Fruit fly (Drosophila melanogaster) whole organism, embryonic: Measurements from ENCODE around the gene TrpRS.
A peak's percentile ranks its signal among the peaks of the same experiment; 100 is the strongest.

Experiments used
- Awh ChIP-seq: fragments of 200-800 bp; sonication (Bioruptor generic); IDR thresholded peaks from 2 replicates; pipeline ENCODE4, ENCODE4 v1.3.6; 2022; ENCODE audit warnings: missing biosample characterization, missing genetic modification characterization
- CG12071 ChIP-seq: fragments of 200-800 bp; sonication (Bioruptor generic); optimal IDR thresholded peaks from 3 replicates; lab custom pipeline; 2018; ENCODE audit warnings: missing biosample characterization, mild to moderate bottlenecking, missing genetic modification characterization
- CG13287 ChIP-seq: fragments of 200-800 bp; sonication (Bioruptor generic); IDR thresholded peaks from 2 replicates; pipeline ENCODE4 v1.3.6; 2022; ENCODE audit warnings: missing biosample characterization, missing genetic modification characterization; ENCODE audit not compliant: partially characterized antibody
- CG13775 ChIP-seq: fragments of 200-800 bp; sonication (Bioruptor generic); optimal IDR thresholded peaks from 3 replicates; lab custom pipeline; 2017; ENCODE audit warnings: missing biosample characterization, mild to moderate bottlenecking, missing genetic modification characterization
- CG14965 ChIP-seq: fragments of 200-800 bp; sonication (Bioruptor generic); optimal IDR thresholded peaks from 2 replicates; lab custom pipeline; 2016; ENCODE audit warnings: missing biosample characterization, missing genetic modification characterization, borderline replicate concordance
- CG1603 ChIP-seq: fragments of 200-800 bp; sonication (Bioruptor generic); optimal IDR thresholded peaks from 2 replicates; lab custom pipeline; 2019; ENCODE audit warnings: missing biosample characterization, mild to moderate bottlenecking, missing genetic modification characterization, moderate library complexity
- CG16779 ChIP-seq: fragments of 200-800 bp; sonication (Bioruptor generic); IDR thresholded peaks from 2 replicates; pipeline ENCODE4 v1.3.6; 2022; ENCODE audit warnings: missing biosample characterization, missing genetic modification characterization
- CG16863 ChIP-seq: fragments of 200-800 bp; sonication (Bioruptor generic); optimal IDR thresholded peaks from 3 replicates; lab custom pipeline; 2016; ENCODE audit warnings: missing biosample characterization, missing genetic modification characterization
- CG17912 ChIP-seq: fragments of 200-800 bp; sonication (Bioruptor generic); optimal IDR thresholded peaks from 2 replicates; lab custom pipeline; 2018; ENCODE audit warnings: missing biosample characterization, mild to moderate bottlenecking, missing genetic modification characterization
- CG18011 ChIP-seq: fragments of 200-800 bp; sonication (Bioruptor generic); optimal IDR thresholded peaks from 2 replicates; lab custom pipeline; 2017; ENCODE audit warnings: missing biosample characterization, missing genetic modification characterization, mild to moderate bottlenecking, moderate library complexity, missing genotype
- CG18476 ChIP-seq: fragments of 200-800 bp; sonication (Bioruptor generic); optimal IDR thresholded peaks from 2 replicates; lab custom pipeline; 2016; ENCODE audit warnings: missing biosample characterization, mild to moderate bottlenecking, missing genetic modification characterization
- CG32772 ChIP-seq: fragments of 200-800 bp; sonication (Bioruptor generic); IDR thresholded peaks from 2 replicates; pipeline ENCODE4 v1.3.6; 2022; ENCODE audit warnings: missing biosample characterization, missing genetic modification characterization
- CG4730 ChIP-seq: fragments of 200-800 bp; sonication (Bioruptor generic); IDR thresholded peaks from 2 replicates; pipeline ENCODE4 v1.3.6; 2022; ENCODE audit warnings: missing biosample characterization, missing genetic modification characterization
- CG7372 ChIP-seq: fragments of 200-800 bp; sonication (Bioruptor generic); IDR thresholded peaks from 2 replicates; pipeline ENCODE4 v1.3.6; 2022; ENCODE audit warnings: missing biosample characterization, missing genetic modification characterization
- CrebB ChIP-seq: fragments of 200-800 bp; sonication (Bioruptor generic); optimal IDR thresholded peaks from 3 replicates; lab custom pipeline; 2018; ENCODE audit warnings: missing biosample characterization, mild to moderate bottlenecking, missing genetic modification characterization
- D ChIP-seq, 2 experiments: fragments of 200-800 bp in 1 of 2; fragments of >200 bp in 1 of 2; sonication (Bioruptor generic) in 1 of 2; optimal IDR thresholded peaks; 2 replicates in 1 of 2; 3 replicates in 1 of 2; lab custom pipeline; 2017; ENCODE audit warnings: mild to moderate bottlenecking in 1 of 2, missing biosample characterization in 1 of 2, missing genetic modification characterization in 1 of 2, missing genetic modification reagents in 1 of 2
- Dbx ChIP-seq: fragments of 200-800 bp; sonication (Bioruptor generic); IDR thresholded peaks from 3 replicates; pipeline ENCODE4 v1.3.6; 2022; ENCODE audit warnings: missing biosample characterization, missing genetic modification characterization
- Dp ChIP-seq: fragments of 200-800 bp; sonication (Bioruptor generic); optimal IDR thresholded peaks from 2 replicates; lab custom pipeline; 2018; ENCODE audit warnings: missing biosample characterization, mild to moderate bottlenecking, missing genetic modification characterization, moderate library complexity
- Drgx ChIP-seq: fragments of 200-800 bp; sonication (Bioruptor generic); IDR thresholded peaks from 2 replicates; pipeline ENCODE4 v1.3.6; 2022; ENCODE audit warnings: missing biosample characterization, missing genetic modification characterization
- HLH3B ChIP-seq: fragments of 200-800 bp; sonication (Bioruptor generic); IDR thresholded peaks from 2 replicates; pipeline ENCODE4 v1.3.6; 2022; ENCODE audit warnings: missing biosample characterization, missing genetic modification characterization
- HLH54F ChIP-seq: fragments of 200-800 bp; sonication (Bioruptor generic); optimal IDR thresholded peaks from 3 replicates; lab custom pipeline; 2016; ENCODE audit warnings: missing biosample characterization, missing genetic modification characterization
- HLHmδ ChIP-seq: fragments of 200-800 bp; sonication (Bioruptor generic); optimal IDR thresholded peaks from 2 replicates; lab custom pipeline; 2018; ENCODE audit warnings: missing biosample characterization, mild to moderate bottlenecking, missing genetic modification characterization, moderate library complexity
- HmgZ ChIP-seq: fragments of 200-800 bp; sonication (Bioruptor generic); optimal IDR thresholded peaks from 2 replicates; lab custom pipeline; 2018; ENCODE audit warnings: missing biosample characterization, mild to moderate bottlenecking, missing genetic modification characterization
- Hr51 ChIP-seq, 2 experiments: fragments of 200-800 bp; sonication (Bioruptor generic); optimal IDR thresholded peaks; 2 replicates in 1 of 2; 3 replicates in 1 of 2; lab custom pipeline; 2016 to 2018; ENCODE audit warnings: missing biosample characterization in 2 of 2, missing genetic modification characterization in 2 of 2, mild to moderate bottlenecking in 1 of 2, moderate library complexity in 1 of 2
- Kr ChIP-seq: fragments of 200-800 bp; sonication (Bioruptor generic); optimal IDR thresholded peaks from 2 replicates; lab custom pipeline; 2017; ENCODE audit warnings: missing biosample characterization, mild to moderate bottlenecking, missing genetic modification characterization
- NC2β ChIP-seq: fragments of 200-800 bp; sonication (Bioruptor generic); optimal IDR thresholded peaks from 2 replicates; lab custom pipeline; 2016; ENCODE audit warnings: missing biosample characterization, missing genetic modification characterization
- NFAT ChIP-seq: fragments of 200-800 bp; sonication (Bioruptor generic); IDR thresholded peaks from 2 replicates; pipeline ENCODE4 v1.3.6; 2022; ENCODE audit warnings: missing biosample characterization, missing genetic modification characterization
- Nf-YC ChIP-seq: fragments of 200-800 bp; optimal IDR thresholded peaks from 3 replicates; lab custom pipeline; 2019; ENCODE audit warnings: missing biosample characterization, mild to moderate bottlenecking, missing genetic modification characterization, moderate library complexity
- Side ChIP-seq: fragments of 200-800 bp; sonication (Bioruptor generic); optimal IDR thresholded peaks from 2 replicates; lab custom pipeline; 2016; ENCODE audit warnings: missing biosample characterization, missing genetic modification characterization
- Six4 ChIP-seq: fragments of 200-800 bp; sonication (Bioruptor generic); optimal IDR thresholded peaks from 2 replicates; lab custom pipeline; 2016; ENCODE audit warnings: missing biosample characterization, missing genetic modification characterization
- Sox100B ChIP-seq: fragments of 200-800 bp; sonication (Bioruptor generic); optimal IDR thresholded peaks from 3 replicates; lab custom pipeline; 2018; ENCODE audit warnings: missing biosample characterization, mild to moderate bottlenecking, missing genetic modification characterization
- TFAM ChIP-seq: fragments of 200-800 bp; sonication (Bioruptor generic); optimal IDR thresholded peaks from 2 replicates; lab custom pipeline; 2017; ENCODE audit warnings: missing biosample characterization, missing genetic modification characterization, inconsistent platforms
- abd-A ChIP-seq: fragments of 200-800 bp; sonication (Bioruptor generic); optimal IDR thresholded peaks from 3 replicates; lab custom pipeline; 2019; ENCODE audit warnings: missing biosample characterization, mild to moderate bottlenecking, missing genetic modification characterization, moderate library complexity
- aop ChIP-seq: fragments of 200-800 bp; sonication (Bioruptor generic); IDR thresholded peaks from 2 replicates; pipeline ENCODE4 v1.3.6; 2022; ENCODE audit warnings: missing biosample characterization, missing genetic modification characterization
- ap ChIP-seq: fragments of 200-800 bp; sonication (Bioruptor generic); IDR thresholded peaks from 2 replicates; pipeline ENCODE4 v1.3.6; 2022; ENCODE audit warnings: missing biosample characterization, missing genetic modification characterization
- cas ChIP-seq: fragments of 200-800 bp; sonication (Bioruptor generic); IDR thresholded peaks from 2 replicates; pipeline ENCODE4 v1.3.6; 2022; ENCODE audit warnings: missing biosample characterization, missing genetic modification characterization
- chn ChIP-seq: fragments of 200-800 bp; sonication (Bioruptor generic); optimal IDR thresholded peaks from 2 replicates; lab custom pipeline; 2016; ENCODE audit warnings: missing biosample characterization, missing genetic modification characterization
- crp ChIP-seq, 2 experiments: fragments of 200-800 bp; sonication (Bioruptor generic); optimal IDR thresholded peaks; 2 replicates in 1 of 2; 3 replicates in 1 of 2; lab custom pipeline; 2017; ENCODE audit warnings: missing biosample characterization in 2 of 2, missing genetic modification characterization in 2 of 2, mild to moderate bottlenecking in 1 of 2, moderate library complexity in 1 of 2
- dimm ChIP-seq: fragments of 200-800 bp; sonication (Bioruptor generic); IDR thresholded peaks from 2 replicates; pipeline ENCODE4 v1.3.6; 2022; ENCODE audit warnings: missing biosample characterization, missing genetic modification characterization
- ewg ChIP-seq: fragments of 200-800 bp; sonication (Bioruptor generic); optimal IDR thresholded peaks from 3 replicates; lab custom pipeline; 2017; ENCODE audit warnings: mild to moderate bottlenecking, missing biosample characterization, missing genetic modification reagents, missing genetic modification characterization
- fd3F ChIP-seq: fragments of 200-800 bp; sonication (Bioruptor generic); optimal IDR thresholded peaks from 2 replicates; lab custom pipeline; 2018; ENCODE audit warnings: missing biosample characterization, mild to moderate bottlenecking, missing genetic modification characterization, moderate library complexity
- gsb-n ChIP-seq: fragments of 200-800 bp; sonication (Bioruptor generic); optimal IDR thresholded peaks from 3 replicates; lab custom pipeline; 2018; ENCODE audit warnings: missing biosample characterization, mild to moderate bottlenecking, missing genetic modification characterization
- her ChIP-seq: fragments of 200-800 bp; sonication (Bioruptor generic); optimal IDR thresholded peaks from 2 replicates; lab custom pipeline; 2016; ENCODE audit warnings: missing biosample characterization, missing genetic modification characterization
- odd ChIP-seq: fragments of 200-800 bp; sonication (Bioruptor generic); optimal IDR thresholded peaks from 2 replicates; lab custom pipeline; 2017; ENCODE audit warnings: missing biosample characterization, mild to moderate bottlenecking, missing genetic modification characterization
- phol ChIP-seq: fragments of 200-800 bp; sonication (Bioruptor generic); optimal IDR thresholded peaks from 3 replicates; lab custom pipeline; 2018; ENCODE audit warnings: missing biosample characterization, mild to moderate bottlenecking, missing genetic modification characterization, moderate library complexity
- sd ChIP-seq: fragments of 200-800 bp; sonication (Bioruptor generic); optimal IDR thresholded peaks from 3 replicates; lab custom pipeline; 2018; ENCODE audit warnings: missing biosample characterization, mild to moderate bottlenecking, missing genetic modification characterization, moderate library complexity
- sens-2 ChIP-seq: fragments of 200-800 bp; sonication (Bioruptor generic); IDR thresholded peaks from 2 replicates; pipeline ENCODE4 v1.3.6; 2022; ENCODE audit warnings: missing biosample characterization, missing genetic modification characterization
- seq ChIP-seq: fragments of 200-800 bp; sonication (Bioruptor generic); IDR thresholded peaks from 2 replicates; pipeline ENCODE4 v1.3.6; 2022; ENCODE audit warnings: missing biosample characterization, missing genetic modification characterization
- tna ChIP-seq: fragments of 200-800 bp; sonication (Bioruptor generic); IDR thresholded peaks from 2 replicates; pipeline ENCODE4 v1.3.6; 2022; ENCODE audit warnings: missing biosample characterization, missing genetic modification characterization; ENCODE audit not compliant: partially characterized antibody
- yki ChIP-seq: fragments of >200 bp; optimal IDR thresholded peaks from 3 replicates; lab custom pipeline; 2018

The TrpRS gene

dm6 chr3R:9226701-9227313 lies 39.9 kb downstream of the TrpRS start (continued):
- TF ChIP-seq ap (GFP tag; lab: Robert Waterston, UW) (no peak), Kr (GFP tag; lab: Kevin White, UChicago) (peak; percentile 9), Nf-YC (tag; lab: Kevin White, UChicago) (peak; percentile 54), sens-2 (GFP tag; lab: Robert Waterston, UW) (no peak), D (optimal IDR thresholded peaks at IDR 0.05; lab: Kevin White, UChicago) (no peak), D (GFP tag; optimal IDR thresholded peaks at IDR 0.05; lab: Kevin White, UChicago) (no peak), her (GFP tag; lab: Kevin White, UChicago) (no peak), TFAM (GFP tag; lab: Kevin White, UChicago) (no peak), gsb-n (tag; lab: Kevin White, UChicago) (peak; percentile 50), cas (GFP tag; lab: Robert Waterston, UW) (no peak), CG1603 (tag; lab: Kevin White, UChicago) (no peak), CG18476 (GFP tag; lab: Kevin White, UChicago) (no peak), CG17912 (no peak), dimm (GFP tag; lab: Robert Waterston, UW) (no peak), HmgZ (tag; lab: Kevin White, UChicago) (no peak), CG4730 (GFP tag; lab: Robert Waterston, UW) (no peak), CG32772 (GFP tag; lab: Robert Waterston, UW) (no peak), Six4 (no peak), CG13287 (GFP tag; lab: Robert Waterston, UW) (peak; percentile 63), Drgx (GFP tag; lab: Robert Waterston, UW) (peak; percentile 29; the same call in 1 of the 2 replicates), CG13775 (GFP tag; lab: Kevin White, UChicago) (no peak), aop (GFP tag; lab: Robert Waterston, UW) (no peak), Dp (no peak), chn (GFP tag; lab: Kevin White, UChicago) (no peak), CG18011 (GFP tag; lab: Kevin White, UChicago) (no peak), yki (peak; percentile 61), crp (GFP tag; optimal IDR thresholded peaks at IDR 0.05; lab: Kevin White, UChicago) (peak in 1 of 2 experiments; percentile 49), Awh (peak; percentile 96), CG14965 (GFP tag; lab: Kevin White, UChicago) (no peak), Side (GFP tag; lab: Kevin White, UChicago) (peak; percentile 1), HLH3B (GFP tag; lab: Robert Waterston, UW) (no peak), HLH54F (GFP tag; lab: Kevin White, UChicago) (no peak), Sox100B (GFP tag; lab: Kevin White, UChicago) (no peak), sd (peak; percentile 93), seq (GFP tag; lab: Robert Waterston, UW) (no peak), CrebB (no peak), ewg (GFP tag; lab: Kevin White, UChicago) (no peak), tna (GFP tag; lab: Robert Waterston, UW) (no peak), CG7372 (GFP tag; lab: Robert Waterston, UW) (no peak), Hr51 (GFP tag; optimal IDR thresholded peaks at IDR 0.05; lab: Kevin White, UChicago) (no peak), fd3F (GFP tag; lab: Kevin White, UChicago) (no peak), NFAT (no peak), odd (no peak), HLHmδ (GFP tag; lab: Kevin White, UChicago) (peak; percentile 43), CG16863 (GFP tag; lab: Kevin White, UChicago) (no peak), Dbx (GFP tag; lab: Robert Waterston, UW) (no peak), abd-A (tag; lab: Kevin White, UChicago) (peak; percentile 96), NC2β (GFP tag; lab: Kevin White, UChicago) (no peak), phol (tag; lab: Kevin White, UChicago) (no peak), CG16779 (GFP tag; lab: Robert Waterston, UW) (no peak), CG12071 (GFP tag; lab: Kevin White, UChicago) (no peak)
